Fruit fly (Drosophila melanogaster) whole organism, adult: ENCODE measurements around the gene CG9733.

Experiments
- CG11617 ChIP-seq: fragments of 200-800 bp; sonication (Bioruptor generic); optimal IDR thresholded peaks from 2 replicates; lab custom pipeline; 2017; ENCODE audit warnings: mild to moderate bottlenecking, missing biosample characterization, missing genetic modification reagents, missing genetic modification characterization
- CG12768 ChIP-seq: fragments of 200-800 bp; sonication (Bioruptor generic); optimal IDR thresholded peaks from 2 replicates; lab custom pipeline; 2017; ENCODE audit warnings: missing biosample characterization, missing genetic modification characterization, mild to moderate bottlenecking, moderate library complexity, missing genetic modification reagents
- CG14711 ChIP-seq: fragments of 200-800 bp; sonication (Bioruptor generic); optimal IDR thresholded peaks from 2 replicates; lab custom pipeline; 2018; ENCODE audit warnings: missing biosample characterization, mild to moderate bottlenecking, missing genetic modification characterization, moderate library complexity
- CG1620 ChIP-seq: fragments of 200-800 bp; sonication (Bioruptor generic); optimal IDR thresholded peaks from 2 replicates; lab custom pipeline; 2016; ENCODE audit warnings: missing biosample characterization, missing genetic modification characterization
- CG33017 ChIP-seq: fragments of 200-800 bp; sonication (Bioruptor generic); optimal IDR thresholded peaks from 2 replicates; lab custom pipeline; 2018; ENCODE audit warnings: missing biosample characterization, mild to moderate bottlenecking, missing genetic modification characterization, moderate library complexity
- CG5204 ChIP-seq: fragments of 200-800 bp; sonication (Bioruptor generic); optimal IDR thresholded peaks from 2 replicates; lab custom pipeline; 2016; ENCODE audit warnings: missing biosample characterization, missing genetic modification characterization
- CG7045 ChIP-seq: fragments of 200-800 bp; sonication (Bioruptor generic); optimal IDR thresholded peaks from 2 replicates; lab custom pipeline; 2017; ENCODE audit warnings: missing biosample characterization, mild to moderate bottlenecking, missing genetic modification characterization
- CG7101 ChIP-seq: fragments of 200-800 bp; sonication (Bioruptor generic); optimal IDR thresholded peaks from 2 replicates; lab custom pipeline; 2018; ENCODE audit warnings: missing biosample characterization, mild to moderate bottlenecking, missing genetic modification characterization, moderate library complexity
- Clk ChIP-seq: fragments of 200-800 bp; sonication (Bioruptor generic); optimal IDR thresholded peaks from 2 replicates; lab custom pipeline; 2017; ENCODE audit warnings: missing biosample characterization, missing genetic modification characterization
- Crg-1 ChIP-seq: fragments of 200-800 bp; sonication (Bioruptor generic); optimal IDR thresholded peaks from 2 replicates; lab custom pipeline; 2016; ENCODE audit warnings: missing biosample characterization, missing genetic modification characterization
- Hr96 ChIP-seq: fragments of 200-800 bp; sonication (Bioruptor generic); optimal IDR thresholded peaks from 2 replicates; lab custom pipeline; 2016; ENCODE audit warnings: missing biosample characterization, missing genetic modification characterization
- Mnt ChIP-seq: fragments of 200-800 bp; sonication (Bioruptor generic); optimal IDR thresholded peaks from 2 replicates; lab custom pipeline; 2016; ENCODE audit warnings: missing biosample characterization, mild to moderate bottlenecking, missing genetic modification characterization
- bab1 ChIP-seq: fragments of 200-800 bp; sonication (Bioruptor generic); optimal IDR thresholded peaks from 3 replicates; lab custom pipeline; 2019; ENCODE audit warnings: missing biosample characterization, mild to moderate bottlenecking, missing genetic modification characterization, moderate library complexity
- cic ChIP-seq: fragments of 200-800 bp; sonication (Bioruptor generic); optimal IDR thresholded peaks from 2 replicates; lab custom pipeline; 2017; ENCODE audit warnings: missing biosample characterization, mild to moderate bottlenecking, missing genetic modification characterization, moderate library complexity
- cnc ChIP-seq, 2 experiments: fragments of >200 bp; optimal IDR thresholded peaks; 2 replicates each; lab custom pipeline; 2017
- kay ChIP-seq: fragments of 200-800 bp; sonication (Bioruptor generic); peaks from one replicate; lab custom pipeline; 2016; ENCODE audit warnings: missing biosample characterization, missing genetic modification characterization, borderline replicate concordance
- ovo ChIP-seq: fragments of 200-800 bp; sonication (Bioruptor generic); optimal IDR thresholded peaks from 2 replicates; lab custom pipeline; 2016; ENCODE audit warnings: missing biosample characterization, missing genetic modification characterization
- pad ChIP-seq: fragments of 200-800 bp; sonication (Bioruptor generic); optimal IDR thresholded peaks from 3 replicates; lab custom pipeline; 2017; ENCODE audit warnings: missing biosample characterization, missing genetic modification characterization, mild to moderate bottlenecking, moderate library complexity, missing genetic modification reagents
- tj ChIP-seq: fragments of 200-800 bp; sonication (Bioruptor generic); optimal IDR thresholded peaks from 3 replicates; lab custom pipeline; 2017; ENCODE audit warnings: missing biosample characterization, mild to moderate bottlenecking, missing genetic modification characterization, moderate library complexity
- toe ChIP-seq: fragments of 200-800 bp; sonication (Bioruptor generic); optimal IDR thresholded peaks from 2 replicates; lab custom pipeline; 2016; ENCODE audit warnings: missing biosample characterization, missing genetic modification characterization

Gene CG9733

dm6 chr3R:30208766-30209484 is 37.6 kb downstream of the CG9733 start, which contains the start of gene RpS7:
TSS of gene RpS7 (minus strand) at chr3R:30209020.
- TF ChIP-seq cic (GFP tag; lab: Kevin White, UChicago) (peak; percentile 51), cnc (optimal IDR thresholded peaks at IDR 0.05; lab: Kevin White, UChicago) (no peak), tj (GFP tag; lab: Kevin White, UChicago) (peak; percentile 59), Mnt (GFP tag; lab: Kevin White, UChicago) (peak; percentile 75), CG12768 (GFP tag; lab: Kevin White, UChicago) (peak; percentile 64), Hr96 (GFP tag; lab: Kevin White, UChicago) (peak; percentile 69), CG7045 (GFP tag; lab: Kevin White, UChicago) (peak; percentile 67), CG11617 (peak; percentile 88), Clk (GFP tag; lab: Kevin White, UChicago) (peak; percentile 62), CG7101 (tag; lab: Kevin White, UChicago) (peak; percentile 75), kay (GFP tag; lab: Kevin White, UChicago) (peak; percentile 67), CG1620 (GFP tag; lab: Kevin White, UChicago) (peak; percentile 69), CG14711 (tag; lab: Kevin White, UChicago) (peak; percentile 55), pad (GFP tag; lab: Kevin White, UChicago) (peak; percentile 55), CG33017 (tag; lab: Kevin White, UChicago) (peak; percentile 69), toe (peak; percentile 74), CG5204 (peak; percentile 69), Crg-1 (GFP tag; lab: Kevin White, UChicago) (peak; percentile 45), ovo (peak; percentile 52), bab1 (GFP tag; lab: Kevin White, UChicago) (peak; percentile 84)

- TF ChIP-seq Hr96 (GFP tag; lab: Kevin White, UChicago) (no peak), tj (GFP tag; lab: Kevin White, UChicago) (no peak), Crg-1 (GFP tag; lab: Kevin White, UChicago) (no peak), CG5204 (no peak), CG1620 (GFP tag; lab: Kevin White, UChicago) (no peak), CG33017 (tag; lab: Kevin White, UChicago) (no peak), CG12768 (GFP tag; lab: Kevin White, UChicago) (no peak), toe (no peak), cnc (optimal IDR thresholded peaks at IDR 0.05; lab: Kevin White, UChicago) (no peak), Mnt (GFP tag; lab: Kevin White, UChicago) (no peak), CG7101 (tag; lab: Kevin White, UChicago) (no peak)
Measured at dm6 chr3R:30208011-30208410, 38.5 kb downstream of the CG9733 start.

DNA sequence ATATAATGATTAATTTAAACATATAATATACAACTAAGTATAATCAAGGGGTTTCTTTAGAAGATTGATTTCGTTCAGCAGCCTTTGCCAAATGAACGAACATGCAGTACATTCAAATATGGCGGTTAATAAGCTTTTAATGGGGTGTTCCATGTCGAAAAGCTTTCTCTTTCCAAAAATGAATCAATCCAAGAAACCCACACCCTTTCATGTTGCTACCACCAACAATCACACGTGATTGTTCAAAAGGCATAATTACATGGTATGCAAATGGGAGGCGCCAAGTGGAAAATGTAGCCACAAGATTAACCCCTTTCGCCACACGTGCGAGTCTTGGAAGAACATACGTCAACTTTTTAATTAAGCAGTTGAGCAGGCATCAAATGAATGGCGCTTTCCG is 40.6 kb downstream of the CG9733 start:
- TF ChIP-seq CG5204 (no peak), Clk (GFP tag; lab: Kevin White, UChicago) (no peak), Mnt (GFP tag; lab: Kevin White, UChicago) (peak; percentile 24), pad (GFP tag; lab: Kevin White, UChicago) (no peak), CG11617 (no peak), bab1 (GFP tag; lab: Kevin White, UChicago) (peak; percentile 67), Hr96 (GFP tag; lab: Kevin White, UChicago) (no peak), ovo (no peak), CG7045 (GFP tag; lab: Kevin White, UChicago) (no peak), CG33017 (tag; lab: Kevin White, UChicago) (no peak), cnc (optimal IDR thresholded peaks at IDR 0.05; lab: Kevin White, UChicago) (no peak), cic (GFP tag; lab: Kevin White, UChicago) (no peak), toe (no peak), CG1620 (GFP tag; lab: Kevin White, UChicago) (no peak), CG7101 (tag; lab: Kevin White, UChicago) (no peak), CG12768 (GFP tag; lab: Kevin White, UChicago) (no peak), kay (GFP tag; lab: Kevin White, UChicago) (no peak)

DNA sequence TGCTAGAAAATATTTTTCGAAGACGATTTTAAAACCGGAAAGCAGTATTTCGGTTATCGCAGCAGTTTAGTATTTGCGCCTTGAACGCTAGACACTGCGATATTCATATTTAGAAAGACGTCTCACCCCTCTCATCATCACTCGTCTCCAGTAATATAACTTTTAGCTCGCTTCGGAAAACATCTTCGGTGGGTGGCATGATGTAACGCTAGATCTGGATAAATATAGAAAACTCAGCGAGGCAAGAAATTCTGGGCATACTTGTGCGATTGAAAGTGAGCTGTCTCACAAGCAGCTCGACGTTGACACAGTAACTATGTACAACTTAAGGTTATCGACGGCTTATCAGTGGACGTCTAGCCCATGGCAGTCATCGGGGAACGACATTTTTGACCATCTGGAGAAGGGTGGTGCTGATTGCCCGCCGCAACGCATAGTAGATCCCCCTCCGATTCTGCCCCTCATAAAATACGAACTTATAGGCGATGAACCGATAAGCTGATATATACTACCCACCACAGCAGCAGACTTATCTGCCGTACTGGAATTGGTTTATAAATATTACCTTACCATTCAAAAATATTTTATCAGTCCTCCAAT is 42.4 kb downstream of the CG9733 start:
- TF ChIP-seq Crg-1 (GFP tag; lab: Kevin White, UChicago) = no peak
- no peak for TF ChIP-seq pad (GFP tag; lab: Kevin White, UChicago)
- TF ChIP-seq cnc (optimal IDR thresholded peaks at IDR 0.05; lab: Kevin White, UChicago) = no peak
- no peak for TF ChIP-seq CG11617
- TF ChIP-seq Clk (GFP tag; lab: Kevin White, UChicago) = no peak
- TF ChIP-seq CG7045 (GFP tag; lab: Kevin White, UChicago) = no peak
- TF ChIP-seq CG7101 (tag; lab: Kevin White, UChicago) = no peak
- no peak for TF ChIP-seq CG5204
- no peak for TF ChIP-seq CG12768 (GFP tag; lab: Kevin White, UChicago)
- TF ChIP-seq bab1 (GFP tag; lab: Kevin White, UChicago) = no peak
- no peak for TF ChIP-seq Mnt (GFP tag; lab: Kevin White, UChicago)
- TF ChIP-seq Hr96 (GFP tag; lab: Kevin White, UChicago) = no peak
- no peak for TF ChIP-seq tj (GFP tag; lab: Kevin White, UChicago)
- no peak for TF ChIP-seq toe
- no peak for TF ChIP-seq CG33017 (tag; lab: Kevin White, UChicago)
